Worm (Caenorhabditis elegans): Measurements from ENCODE around the gene clec-196.

Gene clec-196

DNA sequence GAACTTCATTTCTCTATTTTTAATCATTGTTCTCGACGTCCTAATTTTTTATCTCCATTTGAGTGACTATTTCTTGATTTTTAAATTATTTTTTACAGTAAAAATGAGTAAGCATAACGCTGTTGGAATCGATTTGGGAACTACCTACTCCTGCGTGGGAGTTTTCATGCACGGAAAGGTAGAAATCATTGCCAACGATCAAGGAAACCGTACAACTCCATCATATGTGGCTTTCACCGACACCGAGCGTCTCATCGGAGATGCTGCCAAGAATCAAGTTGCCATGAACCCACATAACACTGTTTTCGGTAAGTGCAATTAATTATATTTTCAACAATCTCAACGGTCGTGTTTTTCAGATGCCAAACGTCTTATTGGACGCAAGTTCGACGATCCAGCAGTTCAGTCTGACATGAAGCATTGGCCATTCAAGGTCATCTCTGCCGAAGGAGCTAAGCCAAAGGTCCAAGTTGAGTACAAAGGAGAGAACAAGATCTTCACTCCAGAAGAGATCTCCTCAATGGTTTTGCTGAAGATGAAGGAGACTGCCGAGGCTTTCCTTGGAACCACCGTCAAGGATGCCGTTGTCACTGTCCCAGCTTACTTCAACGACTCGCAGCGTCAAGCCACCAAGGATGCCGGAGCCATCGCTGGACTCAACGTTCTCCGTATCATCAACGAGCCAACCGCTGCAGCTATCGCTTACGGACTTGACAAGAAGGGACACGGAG, 2.3 kb downstream of the clec-196 start, which contains the start of gene hsp-1:
Gene hsp-1, plus strand, starts transcription at position 99 of the 731 bp plus-strand sequence.
- TF ChIP-seq skn-1 (tag; optimal IDR thresholded peaks at IDR 0.05), result peak; percentile 17
- no peak for TF ChIP-seq unc-86 (tag; optimal IDR thresholded peaks at IDR 0.05)
- TF ChIP-seq efl-3 (GFP tag; optimal IDR thresholded peaks at IDR 0.05), result no peak
- no peak for TF ChIP-seq efl-1 (optimal IDR thresholded peaks at IDR 0.05)
- TF ChIP-seq efl-1 (GFP tag; optimal IDR thresholded peaks at IDR 0.05 in 1 of 2), result no peak
- TF ChIP-seq ama-1 (optimal IDR thresholded peaks at IDR 0.05), result peak; percentile 46
- peak; percentile 50; the same call in 1 of the 2 replicates for TF ChIP-seq mab-9 (GFP tag; IDR thresholded peaks at IDR 0.05)
- peak; percentile 71 for TF ChIP-seq ceh-63 (GFP tag; optimal IDR thresholded peaks at IDR 0.05)

DNA sequence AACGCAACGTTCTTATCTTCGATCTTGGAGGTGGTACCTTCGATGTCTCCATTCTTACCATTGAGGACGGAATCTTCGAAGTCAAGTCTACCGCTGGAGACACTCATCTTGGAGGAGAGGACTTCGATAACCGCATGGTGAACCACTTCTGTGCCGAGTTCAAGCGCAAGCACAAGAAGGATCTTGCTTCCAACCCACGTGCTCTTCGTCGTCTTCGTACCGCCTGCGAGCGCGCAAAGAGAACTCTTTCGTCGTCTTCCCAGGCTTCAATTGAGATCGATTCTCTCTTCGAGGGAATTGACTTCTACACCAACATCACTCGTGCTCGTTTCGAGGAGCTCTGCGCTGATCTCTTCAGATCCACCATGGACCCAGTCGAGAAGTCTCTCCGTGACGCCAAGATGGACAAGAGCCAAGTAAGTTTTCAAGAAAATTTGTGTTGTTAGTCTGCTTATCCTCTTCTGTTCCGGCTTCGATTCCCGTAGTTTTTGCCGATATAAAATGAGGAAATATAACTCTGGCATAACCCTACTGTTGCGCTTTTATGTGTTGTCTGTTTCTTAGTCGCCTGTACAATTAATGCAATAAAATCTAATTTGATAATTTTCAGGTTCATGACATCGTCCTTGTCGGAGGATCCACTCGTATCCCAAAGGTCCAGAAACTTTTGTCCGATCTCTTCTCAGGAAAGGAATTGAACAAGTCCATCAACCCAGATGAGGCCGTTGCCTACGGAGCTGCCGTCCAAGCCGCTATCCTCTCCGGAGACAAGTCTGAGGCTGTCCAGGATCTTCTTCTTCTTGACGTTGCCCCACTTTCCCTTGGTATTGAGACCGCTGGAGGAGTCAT, 3.1 kb downstream of the clec-196 start:
- TF ChIP-seq aly-2 (tag; optimal IDR thresholded peaks at IDR 0.05), result peak; percentile 47
- no peak for TF ChIP-seq fkh-10 (GFP tag; optimal IDR thresholded peaks at IDR 0.05)
- TF ChIP-seq skn-1 (tag; optimal IDR thresholded peaks at IDR 0.05), result peak; percentile 35
- no peak for TF ChIP-seq efl-1 (optimal IDR thresholded peaks at IDR 0.05)
- TF ChIP-seq efl-1 (GFP tag; optimal IDR thresholded peaks at IDR 0.05 in 1 of 2), result peak in 1 of 2 experiments; percentile 73
- peak; percentile 38 for TF ChIP-seq nhr-85 (tag)
- TF ChIP-seq ama-1 (optimal IDR thresholded peaks at IDR 0.05), result peak; percentile 68
- TF ChIP-seq tbx-2 (tag; optimal IDR thresholded peaks at IDR 0.05), result no peak
- TF ChIP-seq lir-3 (tag; optimal IDR thresholded peaks at IDR 0.05; ENCODE audit: poor library complexity), result no peak
- peak; percentile 17 for TF ChIP-seq mep-1 (tag; optimal IDR thresholded peaks at IDR 0.05)
- TF ChIP-seq lin-13 (GFP tag; optimal IDR thresholded peaks at IDR 0.05), result no peak
- TF ChIP-seq irx-1 (tag; optimal IDR thresholded peaks at IDR 0.05), result no peak
- no peak for TF ChIP-seq egl-13 (tag; optimal IDR thresholded peaks at IDR 0.05)
- TF ChIP-seq fkh-8 (tag; optimal IDR thresholded peaks at IDR 0.05), result peak; percentile 1
- TF ChIP-seq hpl-2 (GFP tag; optimal IDR thresholded peaks at IDR 0.05), result no peak
- TF ChIP-seq unc-98 (GFP tag; IDR thresholded peaks at IDR 0.05), result no peak

DNA sequence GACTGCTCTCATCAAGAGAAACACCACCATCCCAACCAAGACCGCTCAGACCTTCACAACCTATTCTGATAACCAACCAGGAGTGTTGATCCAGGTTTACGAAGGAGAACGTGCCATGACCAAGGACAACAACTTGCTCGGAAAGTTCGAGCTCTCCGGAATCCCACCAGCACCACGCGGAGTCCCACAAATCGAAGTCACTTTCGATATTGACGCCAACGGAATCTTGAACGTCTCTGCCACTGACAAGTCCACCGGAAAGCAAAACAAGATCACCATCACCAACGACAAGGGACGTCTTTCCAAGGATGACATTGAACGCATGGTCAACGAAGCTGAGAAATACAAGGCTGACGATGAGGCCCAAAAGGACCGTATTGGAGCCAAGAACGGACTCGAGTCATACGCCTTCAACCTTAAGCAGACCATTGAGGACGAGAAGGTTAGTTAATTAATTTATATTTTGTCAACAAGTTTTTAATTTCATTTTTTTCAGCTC, 3.7 kb downstream of the clec-196 start:
- TF ChIP-seq nhr-85 (tag) (peak; percentile 86), pax-3 (tag; optimal IDR thresholded peaks at IDR 0.05) (no peak), dsc-1 (tag; optimal IDR thresholded peaks at IDR 0.05) (no peak), ceh-82 (tag; optimal IDR thresholded peaks at IDR 0.05) (no peak), alr-1 (tag; optimal IDR thresholded peaks at IDR 0.05; ENCODE audit: borderline replicate concordance) (no peak), irx-1 (tag; optimal IDR thresholded peaks at IDR 0.05) (no peak), unc-62 (GFP tag; optimal IDR thresholded peaks at IDR 0.05) (no peak), mep-1 (tag; optimal IDR thresholded peaks at IDR 0.05) (no peak), pag-3 (tag; optimal IDR thresholded peaks at IDR 0.05; ENCODE audit: borderline replicate concordance, insufficient read depth) (no peak), lir-3 (tag; optimal IDR thresholded peaks at IDR 0.05; ENCODE audit: poor library complexity) (no peak), aly-2 (tag; optimal IDR thresholded peaks at IDR 0.05) (no peak), C34B4.2 (tag; optimal IDR thresholded peaks at IDR 0.05) (no peak), lin-35 (GFP tag; optimal IDR thresholded peaks at IDR 0.05) (peak in 1 of 2 experiments; percentile 0), ceh-63 (GFP tag; optimal IDR thresholded peaks at IDR 0.05) (no peak), efl-1 (optimal IDR thresholded peaks at IDR 0.05) (no peak), efl-1 (GFP tag; optimal IDR thresholded peaks at IDR 0.05 in 1 of 2) (peak in 1 of 2 experiments; percentile 66), fkh-8 (tag; optimal IDR thresholded peaks at IDR 0.05) (peak; percentile 9), rnt-1 (tag; optimal IDR thresholded peaks at IDR 0.05) (peak; percentile 16), snu-23 (GFP tag; optimal IDR thresholded peaks at IDR 0.05) (no peak), lsy-2 (tag; optimal IDR thresholded peaks at IDR 0.05) (peak in 1 of 2 experiments; percentile 11), unc-30 (tag; optimal IDR thresholded peaks at IDR 0.05) (no peak)

Data from whole organism, L1 larva.